Fruit fly (Drosophila melanogaster) whole organism, embryonic: Measurements from ENCODE around the gene CG1785.
A peak's percentile ranks its signal among the peaks of the same experiment; 100 is the strongest.

ENCODE experiments used
- Awh ChIP-seq: fragments of 200-800 bp; sonication (Bioruptor generic); IDR thresholded peaks from 2 replicates; pipeline ENCODE4, ENCODE4 v1.3.6; 2022; ENCODE audit warnings: missing biosample characterization, missing genetic modification characterization
- B-H2 ChIP-seq: fragments of 200-800 bp; sonication (Bioruptor generic); optimal IDR thresholded peaks from 2 replicates; lab custom pipeline; 2018; ENCODE audit warnings: missing biosample characterization, mild to moderate bottlenecking, missing genetic modification characterization
- CG13123 ChIP-seq: fragments of 200-800 bp; sonication (Bioruptor generic); optimal IDR thresholded peaks from 2 replicates; lab custom pipeline; 2016; ENCODE audit warnings: missing biosample characterization, missing genetic modification characterization
- CG13296 ChIP-seq: fragments of 200-800 bp; sonication (Bioruptor generic); optimal IDR thresholded peaks from 3 replicates; lab custom pipeline; 2018; ENCODE audit warnings: missing biosample characterization, mild to moderate bottlenecking, missing genetic modification characterization
- CG14667 ChIP-seq: fragments of 200-800 bp; sonication (Bioruptor generic); IDR thresholded peaks from 2 replicates; pipeline ENCODE4 v1.3.6; 2022; ENCODE audit warnings: missing biosample characterization, missing genetic modification characterization
- CG15073 ChIP-seq: fragments of 200-800 bp; sonication (Bioruptor generic); optimal IDR thresholded peaks from 2 replicates; lab custom pipeline; 2016; ENCODE audit warnings: missing biosample characterization, missing genetic modification characterization
- CG1529 ChIP-seq: fragments of 200-800 bp; sonication (Bioruptor generic); optimal IDR thresholded peaks from 3 replicates; lab custom pipeline; 2018; ENCODE audit warnings: missing biosample characterization, missing genetic modification characterization
- CG15514 ChIP-seq: fragments of 200-800 bp; sonication (Bioruptor generic); optimal IDR thresholded peaks from 3 replicates; lab custom pipeline; 2017; ENCODE audit warnings: missing biosample characterization, missing genetic modification characterization, mild to moderate bottlenecking, moderate library complexity, missing genetic modification reagents
- CG15601 ChIP-seq: fragments of 200-800 bp; sonication (Bioruptor generic); optimal IDR thresholded peaks from 3 replicates; lab custom pipeline; 2019; ENCODE audit warnings: missing biosample characterization, mild to moderate bottlenecking, missing genetic modification characterization, moderate library complexity
- CG16815 ChIP-seq: fragments of 200-800 bp; sonication (Bioruptor generic); optimal IDR thresholded peaks from 3 replicates; lab custom pipeline; 2017; ENCODE audit warnings: missing biosample characterization, mild to moderate bottlenecking, missing genetic modification characterization
- CG17328 ChIP-seq: fragments of 200-800 bp; sonication (Bioruptor generic); IDR thresholded peaks from 2 replicates; pipeline ENCODE4 v1.3.6; 2022; ENCODE audit warnings: missing biosample characterization, missing genetic modification characterization
- CG17361 ChIP-seq: fragments of 200-800 bp; sonication (Bioruptor generic); IDR thresholded peaks from 3 replicates; pipeline ENCODE4 v1.3.6; 2022; ENCODE audit warnings: missing biosample characterization, missing genetic modification characterization
- CG17612 ChIP-seq: fragments of 200-800 bp; sonication (Bioruptor generic); IDR thresholded peaks from 2 replicates; pipeline ENCODE4 v1.3.6; 2022; ENCODE audit warnings: missing biosample characterization, missing genetic modification characterization
- CG17912 ChIP-seq: fragments of 200-800 bp; sonication (Bioruptor generic); optimal IDR thresholded peaks from 2 replicates; lab custom pipeline; 2018; ENCODE audit warnings: missing biosample characterization, mild to moderate bottlenecking, missing genetic modification characterization
- CG2120 ChIP-seq: fragments of 200-800 bp; sonication (Bioruptor generic); optimal IDR thresholded peaks from 3 replicates; lab custom pipeline; 2016; ENCODE audit warnings: missing biosample characterization, missing genetic modification characterization
- CG30020 ChIP-seq: fragments of 200-800 bp; optimal IDR thresholded peaks from 2 replicates; lab custom pipeline; 2019; ENCODE audit warnings: missing biosample characterization, mild to moderate bottlenecking, missing genetic modification characterization, moderate library complexity
- CG34224 ChIP-seq: fragments of 200-800 bp; sonication (Bioruptor generic); IDR thresholded peaks from 3 replicates; pipeline ENCODE4 v1.3.6; 2022; ENCODE audit warnings: missing biosample characterization, missing genetic modification characterization; ENCODE audit not compliant: partially characterized antibody
- CG34422 ChIP-seq: fragments of 200-800 bp; sonication (Bioruptor generic); IDR thresholded peaks from 3 replicates; pipeline ENCODE4 v1.3.6; 2022; ENCODE audit warnings: missing biosample characterization, missing genetic modification characterization
- CG4360 ChIP-seq: fragments of 200-800 bp; sonication (Bioruptor generic); IDR thresholded peaks from 2 replicates; pipeline ENCODE4 v1.3.6; 2022; ENCODE audit warnings: missing biosample characterization, missing genetic modification characterization
- CG6765 ChIP-seq: fragments of 200-800 bp; sonication (Bioruptor generic); optimal IDR thresholded peaks from 3 replicates; lab custom pipeline; 2017; ENCODE audit warnings: missing biosample characterization, mild to moderate bottlenecking, missing genetic modification characterization
- CG8290 ChIP-seq, 3 experiments: fragments of 200-800 bp; sonication (Bioruptor generic); optimal IDR thresholded peaks; 2 replicates each; lab custom pipeline; 2016 to 2019; ENCODE audit warnings: missing biosample characterization in 3 of 3, missing genetic modification characterization in 3 of 3, mild to moderate bottlenecking in 2 of 3, moderate library complexity in 1 of 3
- CG8924 ChIP-seq: fragments of 200-800 bp; optimal IDR thresholded peaks from 3 replicates; lab custom pipeline; 2019; ENCODE audit warnings: missing biosample characterization, mild to moderate bottlenecking, missing genetic modification characterization, moderate library complexity
- CG8944 ChIP-seq: fragments of 200-800 bp; sonication (Bioruptor generic); optimal IDR thresholded peaks from 3 replicates; lab custom pipeline; 2016; ENCODE audit warnings: missing biosample characterization, missing genetic modification characterization
- Camta ChIP-seq: fragments of 200-800 bp; sonication (Bioruptor generic); optimal IDR thresholded peaks from 2 replicates; lab custom pipeline; 2016; ENCODE audit warnings: missing biosample characterization, missing genetic modification characterization
- E2f1 ChIP-seq: fragments of 200-800 bp; sonication (Bioruptor generic); IDR thresholded peaks from 2 replicates; pipeline ENCODE4 v1.3.6; 2022; ENCODE audit warnings: missing biosample characterization, missing genetic modification characterization
- Elba2 ChIP-seq: fragments of 200-800 bp; sonication (Bioruptor generic); optimal IDR thresholded peaks from 3 replicates; lab custom pipeline; 2016; ENCODE audit warnings: missing biosample characterization, missing genetic modification characterization
- HLHmδ ChIP-seq: fragments of 200-800 bp; sonication (Bioruptor generic); optimal IDR thresholded peaks from 2 replicates; lab custom pipeline; 2018; ENCODE audit warnings: missing biosample characterization, mild to moderate bottlenecking, missing genetic modification characterization, moderate library complexity
- Hmr ChIP-seq: fragments of 200-800 bp; sonication (Bioruptor generic); optimal IDR thresholded peaks from 3 replicates; lab custom pipeline; 2017; ENCODE audit warnings: mild to moderate bottlenecking, missing biosample characterization, missing genetic modification reagents, missing genetic modification characterization
- MESR4 ChIP-seq: fragments of 200-800 bp; sonication (Bioruptor generic); optimal IDR thresholded peaks from 2 replicates; lab custom pipeline; 2018; ENCODE audit warnings: missing biosample characterization, mild to moderate bottlenecking, missing genetic modification characterization, moderate library complexity
- Max ChIP-seq: fragments of 200-800 bp; sonication (Bioruptor generic); optimal IDR thresholded peaks from 2 replicates; lab custom pipeline; 2016; ENCODE audit warnings: missing biosample characterization, mild to moderate bottlenecking, missing genetic modification characterization
- PHDP ChIP-seq: fragments of 200-800 bp; sonication (Bioruptor generic); optimal IDR thresholded peaks from 3 replicates; lab custom pipeline; 2018; ENCODE audit warnings: missing biosample characterization, mild to moderate bottlenecking, missing genetic modification characterization, moderate library complexity
- Taf1 ChIP-seq: fragments of 200-800 bp; sonication (Bioruptor generic); IDR thresholded peaks from 2 replicates; pipeline ENCODE4 v1.3.6; 2022; ENCODE audit warnings: missing biosample characterization, missing genetic modification characterization
- Xbp1 ChIP-seq: fragments of 200-800 bp; sonication (Bioruptor generic); optimal IDR thresholded peaks from 3 replicates; lab custom pipeline; 2016; ENCODE audit warnings: missing biosample characterization, mild to moderate bottlenecking, missing genetic modification characterization
- Xrp1 ChIP-seq: fragments of 200-800 bp; sonication (Bioruptor generic); IDR thresholded peaks from 2 replicates; pipeline ENCODE4 v1.3.6; 2022; ENCODE audit warnings: missing biosample characterization, missing genetic modification characterization
- ash1 ChIP-seq: fragments of 200-800 bp; sonication (Bioruptor generic); optimal IDR thresholded peaks from 2 replicates; lab custom pipeline; 2018; ENCODE audit warnings: missing biosample characterization, mild to moderate bottlenecking, missing genetic modification characterization
- bsh ChIP-seq, 2 experiments: fragments of 200-800 bp; sonication (Bioruptor generic); optimal IDR thresholded peaks; 2 replicates each; lab custom pipeline; 2017 to 2018; ENCODE audit warnings: mild to moderate bottlenecking in 2 of 2, missing biosample characterization in 2 of 2, missing genetic modification characterization in 2 of 2, moderate library complexity in 1 of 2
- croc ChIP-seq: fragments of 200-800 bp; sonication (Bioruptor generic); conservative IDR thresholded peaks from 3 replicates; pipeline ENCODE4 v1.3.6; 2022; ENCODE audit warnings: missing biosample characterization, missing genetic modification characterization
- gce ChIP-seq: fragments of 200-800 bp; sonication (Bioruptor generic); IDR thresholded peaks from 3 replicates; pipeline ENCODE4 v1.3.6; 2022; ENCODE audit warnings: missing biosample characterization, missing genetic modification characterization
- ham ChIP-seq: fragments of 200-800 bp; sonication (Bioruptor generic); IDR thresholded peaks from 2 replicates; pipeline ENCODE4 v1.3.6; 2022; ENCODE audit warnings: missing biosample characterization, missing genetic modification characterization
- jigr1 ChIP-seq: fragments of 200-800 bp; sonication (Bioruptor generic); IDR thresholded peaks from 3 replicates; pipeline ENCODE4 v1.3.6; 2022; ENCODE audit warnings: missing biosample characterization, missing genetic modification characterization
- lilli ChIP-seq: fragments of 200-800 bp; sonication (Bioruptor generic); optimal IDR thresholded peaks from 3 replicates; lab custom pipeline; 2016; ENCODE audit warnings: missing biosample characterization, missing genetic modification characterization
- nmo ChIP-seq: fragments of 200-800 bp; sonication (Bioruptor generic); optimal IDR thresholded peaks from 2 replicates; lab custom pipeline; 2018; ENCODE audit warnings: missing biosample characterization, mild to moderate bottlenecking, missing genetic modification characterization, moderate library complexity
- pita ChIP-seq: fragments of 200-800 bp; sonication (Bioruptor generic); optimal IDR thresholded peaks from 2 replicates; lab custom pipeline; 2017; ENCODE audit warnings: missing biosample characterization, mild to moderate bottlenecking, missing genetic modification characterization
- pnt ChIP-seq: fragments of 200-800 bp; sonication (Bioruptor generic); optimal IDR thresholded peaks from 3 replicates; lab custom pipeline; 2016; ENCODE audit warnings: missing biosample characterization, missing genetic modification characterization
- ro ChIP-seq: fragments of 200-800 bp; sonication (Bioruptor generic); IDR thresholded peaks from 2 replicates; pipeline ENCODE4 v1.3.6; 2022; ENCODE audit warnings: missing biosample characterization, missing genetic modification characterization
- row ChIP-seq: fragments of 200-800 bp; sonication (Bioruptor generic); IDR thresholded peaks from 3 replicates; pipeline ENCODE4 v1.3.6; 2022; ENCODE audit warnings: missing biosample characterization, missing genetic modification characterization
- sima ChIP-seq: fragments of 200-800 bp; sonication (Bioruptor generic); optimal IDR thresholded peaks from 2 replicates; lab custom pipeline; 2016; ENCODE audit warnings: missing biosample characterization, missing genetic modification characterization
- ssp ChIP-seq: fragments of 200-800 bp; sonication (Bioruptor generic); IDR thresholded peaks from 2 replicates; pipeline ENCODE4 v1.3.6; 2022; ENCODE audit warnings: missing biosample characterization, missing genetic modification characterization
- ttk ChIP-seq: fragments of 200-800 bp; sonication (Bioruptor generic); IDR thresholded peaks from 2 replicates; pipeline ENCODE4 v2.1.2; 2022; ENCODE audit warnings: missing biosample characterization, missing genetic modification characterization

The CG1785 gene

dm6 chrX:8671348-8672298, 43.1 kb upstream of the CG1785 start (continued):
- TF ChIP-seq CG34224 (no peak), ttk (GFP tag; lab: Robert Waterston, UW) (peak; percentile 57), ssp (GFP tag; lab: Robert Waterston, UW) (peak; percentile 32; the same call in 1 of the 2 replicates), pita (GFP tag; lab: Kevin White, UChicago) (no peak), gce (peak; percentile 48; the same call in 1 of the 3 replicates), B-H2 (GFP tag; lab: Kevin White, UChicago) (no peak), CG15073 (no peak), ham (GFP tag; lab: Robert Waterston, UW) (no peak), CG17612 (no peak), CG34422 (GFP tag; lab: Robert Waterston, UW) (peak; percentile 29; the same call in 2 of the 3 replicates), Hmr (GFP tag; lab: Kevin White, UChicago) (no peak), CG13123 (GFP tag; lab: Kevin White, UChicago) (no peak), CG6765 (no peak), CG8944 (GFP tag; lab: Kevin White, UChicago) (peak; percentile 21), E2f1 (GFP tag; lab: Robert Waterston, UW) (peak; percentile 51), CG13296 (GFP tag; lab: Kevin White, UChicago) (no peak), CG1529 (GFP tag; lab: Kevin White, UChicago) (peak; percentile 18), Xrp1 (GFP tag; lab: Robert Waterston, UW) (peak; percentile 79), lilli (GFP tag; lab: Kevin White, UChicago) (no peak), Taf1 (GFP tag; lab: Robert Waterston, UW) (no peak), MESR4 (GFP tag; lab: Kevin White, UChicago) (no peak), CG16815 (GFP tag; lab: Kevin White, UChicago) (peak; percentile 44), CG17328 (GFP tag; lab: Robert Waterston, UW) (peak; percentile 80), ro (GFP tag; lab: Robert Waterston, UW) (peak; percentile 21; the same call in 1 of the 2 replicates), croc (GFP tag; lab: Robert Waterston, UW) (peak; percentile 59), nmo (GFP tag; lab: Kevin White, UChicago) (peak; percentile 44), CG2120 (GFP tag; lab: Kevin White, UChicago) (no peak), Max (GFP tag; lab: Kevin White, UChicago) (no peak), row (GFP tag; lab: Robert Waterston, UW) (peak; percentile 67), Camta (peak; percentile 10), CG30020 (tag; lab: Kevin White, UChicago) (no peak), CG17912 (GFP tag; lab: Kevin White, UChicago) (no peak), bsh (GFP tag; optimal IDR thresholded peaks at IDR 0.05; lab: Kevin White, UChicago) (peak in 1 of 2 experiments; percentile 56), CG4360 (GFP tag; lab: Robert Waterston, UW) (0 out of 2 replicates have a peak, but pooled peaks have one; percentile 16), HLHmδ (GFP tag; lab: Kevin White, UChicago) (no peak), Elba2 (GFP tag; lab: Kevin White, UChicago) (no peak), CG15514 (GFP tag; lab: Kevin White, UChicago) (no peak), CG15601 (tag; lab: Kevin White, UChicago) (peak; percentile 26), Xbp1 (peak; percentile 17), CG8924 (tag; lab: Kevin White, UChicago) (peak; percentile 40), CG14667 (GFP tag; lab: Robert Waterston, UW) (peak; percentile 36), sima (GFP tag; lab: Kevin White, UChicago) (no peak), CG17361 (GFP tag; lab: Robert Waterston, UW) (peak; percentile 65), jigr1 (GFP tag; lab: Robert Waterston, UW) (no peak), Awh (GFP tag; lab: Robert Waterston, UW) (peak; percentile 84), pnt (GFP tag; lab: Kevin White, UChicago) (peak; percentile 8), CG8290 (GFP tag; optimal IDR thresholded peaks at IDR 0.05; lab: Kevin White, UChicago) (no peak), CG8290 (tag; optimal IDR thresholded peaks at IDR 0.05; lab: Kevin White, UChicago) (no peak), PHDP (peak; percentile 4), ash1 (GFP tag; lab: Kevin White, UChicago) (no peak)
